Fruit fly (Drosophila melanogaster): ENCODE measurements around the gene msd5.

msd5 gene

dm6 chr3L:1307005-1307632 lies 25.8 kb downstream of the msd5 start, which contains the start of the genes Ctr9 and Nt5a (continued):
- TF ChIP-seq Nf-YC (tag; optimal IDR thresholded peaks at IDR 0.05), result no peak
- TF ChIP-seq hb (GFP tag; IDR thresholded peaks at IDR 0.05; ENCODE audit: partially characterized antibody), result no peak; the same call in 2 of the 3 replicates
- peak; percentile 76 for TF ChIP-seq Antp (GFP tag; optimal IDR thresholded peaks at IDR 0.05)
- no peak for TF ChIP-seq CG18619 (GFP tag; optimal IDR thresholded peaks at IDR 0.05)
- TF ChIP-seq Mes4 (GFP tag; optimal IDR thresholded peaks at IDR 0.05), result no peak
- TF ChIP-seq Nf-YA (GFP tag; IDR thresholded peaks at IDR 0.05), result no peak
- no peak for TF ChIP-seq Gsc (GFP tag; IDR thresholded peaks at IDR 0.05)
- TF ChIP-seq CG15601 (tag; optimal IDR thresholded peaks at IDR 0.05), result peak; percentile 62
- TF ChIP-seq CG3995 (GFP tag; optimal IDR thresholded peaks at IDR 0.05), result peak; percentile 42
- TF ChIP-seq Dp (GFP tag; optimal IDR thresholded peaks at IDR 0.05), result peak; percentile 55
- no peak for TF ChIP-seq wdn (GFP tag; IDR thresholded peaks at IDR 0.05)

dm6 chr3L:1305317-1305716 lies 27.6 kb downstream of the msd5 start:
- TF ChIP-seq Chrac-16 (GFP tag; optimal IDR thresholded peaks at IDR 0.05) (no peak), CG2120 (GFP tag; optimal IDR thresholded peaks at IDR 0.05) (peak; percentile 13), CG4404 (GFP tag; IDR thresholded peaks at IDR 0.05) (no peak), sug (tag; optimal IDR thresholded peaks at IDR 0.05) (peak; percentile 9), exex (tag; optimal IDR thresholded peaks at IDR 0.05) (peak; percentile 53), Pdp1 (GFP tag; optimal IDR thresholded peaks at IDR 0.05) (peak in 1 of 2 experiments; percentile 2), CG34376 (GFP tag; optimal IDR thresholded peaks at IDR 0.05) (peak; percentile 28), CG14667 (GFP tag; IDR thresholded peaks at IDR 0.05) (no peak)

dm6 chr3L:1302950-1303352 lies 30.0 kb downstream of the msd5 start:
- TF ChIP-seq CG4820 (GFP tag; optimal IDR thresholded peaks at IDR 0.05) (no peak), CG6854 (GFP tag; optimal IDR thresholded peaks at IDR 0.05) (no peak), sob (GFP tag; IDR thresholded peaks at IDR 0.05) (no peak), CG17328 (GFP tag; IDR thresholded peaks at IDR 0.05) (no peak), Chrac-16 (GFP tag; optimal IDR thresholded peaks at IDR 0.05) (no peak), caup (GFP tag; optimal IDR thresholded peaks at IDR 0.05; ENCODE audit: severe bottlenecking) (no peak), CG1529 (GFP tag; optimal IDR thresholded peaks at IDR 0.05) (no peak), zfh2 (GFP tag; optimal IDR thresholded peaks at IDR 0.05) (no peak), ci (GFP tag; IDR thresholded peaks at IDR 0.05) (no peak), yki (optimal IDR thresholded peaks at IDR 0.05) (no peak), CG7786 (GFP tag; optimal IDR thresholded peaks at IDR 0.05) (no peak), sr (GFP tag; IDR thresholded peaks at IDR 0.05) (no peak), CG4617 (GFP tag; optimal IDR thresholded peaks at IDR 0.05; ENCODE audit: borderline replicate concordance) (peak; percentile 7), bbx (GFP tag; IDR thresholded peaks at IDR 0.05; ENCODE audit: partially characterized antibody) (peak; percentile 17; the same call in 1 of the 2 replicates), dysf (GFP tag; IDR thresholded peaks at IDR 0.05) (no peak), pho (GFP tag; optimal IDR thresholded peaks at IDR 0.05) (no peak), CG2116 (GFP tag; optimal IDR thresholded peaks at IDR 0.05) (no peak), Sry-δ (GFP tag; optimal IDR thresholded peaks at IDR 0.05) (no peak), CG10654 (GFP tag; optimal IDR thresholded peaks at IDR 0.05) (no peak), CG9797 (GFP tag; optimal IDR thresholded peaks at IDR 0.05) (no peak), Asciz (GFP tag; optimal IDR thresholded peaks at IDR 0.05) (no peak), YL-1 (GFP tag; optimal IDR thresholded peaks at IDR 0.05) (peak; percentile 67), Elba2 (GFP tag; optimal IDR thresholded peaks at IDR 0.05) (peak; percentile 93), CG33557 (GFP tag; optimal IDR thresholded peaks at IDR 0.05) (no peak), CG13123 (GFP tag; optimal IDR thresholded peaks at IDR 0.05) (no peak), Lhr (GFP tag; optimal IDR thresholded peaks at IDR 0.05) (no peak), kah (GFP tag; optimal IDR thresholded peaks at IDR 0.05) (peak; percentile 97), cg (GFP tag; optimal IDR thresholded peaks at IDR 0.05) (no peak), CG10366 (GFP tag; IDR thresholded peaks at IDR 0.05) (no peak), CG16863 (GFP tag; optimal IDR thresholded peaks at IDR 0.05) (no peak), insv (GFP tag; optimal IDR thresholded peaks at IDR 0.05) (peak; percentile 52 to 95)

Measured in whole organism, embryonic.